Worm (Caenorhabditis elegans) whole organism, L3 larva: ENCODE results near the gene E02A10.3.

ENCODE experiments used
- aly-2 ChIP-seq: fragments of 150-350 bp; optimal IDR thresholded peaks from 2 replicates; lab custom pipeline; 2014; ENCODE audit warnings: missing biosample characterization, missing genetic modification characterization
- elt-3 ChIP-seq, 3 experiments: fragments of 150-350 bp in 1 of 3; sonication (generic microtip) in 2 of 3; optimal IDR thresholded peaks; 2 replicates in 2 of 3; 4 replicates in 1 of 3; lab custom pipeline; 2014 to 2017; ENCODE audit warnings: missing biosample characterization in 3 of 3, missing genetic modification characterization in 3 of 3
- pqm-1 ChIP-seq: fragments of 150-350 bp; optimal IDR thresholded peaks from 2 replicates; lab custom pipeline; 2017; ENCODE audit warnings: missing biosample characterization, missing genetic modification characterization, inconsistent platforms
- snpc-4 ChIP-seq: fragments of 150-350 bp; optimal IDR thresholded peaks from 2 replicates; lab custom pipeline; 2014; ENCODE audit warnings: missing biosample characterization, missing genetic modification characterization

DNA sequence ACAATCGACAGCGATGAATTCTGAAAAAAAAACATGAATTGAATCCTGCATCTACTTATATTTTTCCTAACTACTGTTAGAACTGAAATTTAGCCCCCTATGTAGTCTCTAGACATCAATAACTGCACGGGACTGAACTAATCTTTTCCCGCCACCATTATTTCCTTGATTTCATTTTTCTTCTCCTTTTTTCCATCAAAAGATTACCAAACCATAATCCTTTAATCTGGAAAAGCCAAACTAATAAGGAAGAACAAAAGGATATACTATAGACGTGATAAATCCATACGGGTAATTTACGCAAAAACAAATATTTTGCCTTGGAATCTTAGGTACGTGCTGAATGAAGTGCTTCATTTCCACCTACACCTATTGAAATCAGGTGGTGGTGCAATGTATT lies 12.1 kb upstream of the E02A10.3 start:
- no peak for TF ChIP-seq pqm-1
- no peak for TF ChIP-seq elt-3 (tag; optimal IDR thresholded peaks at IDR 0.05; lab: Kevin White, UChicago)
- TF ChIP-seq snpc-4 (tag; lab: Kevin White, UChicago): no peak
- TF ChIP-seq aly-2 (tag; lab: Kevin White, UChicago): no peak
